Fruit fly (Drosophila melanogaster): Measurements from ENCODE around the gene CG7168.

DNA sequence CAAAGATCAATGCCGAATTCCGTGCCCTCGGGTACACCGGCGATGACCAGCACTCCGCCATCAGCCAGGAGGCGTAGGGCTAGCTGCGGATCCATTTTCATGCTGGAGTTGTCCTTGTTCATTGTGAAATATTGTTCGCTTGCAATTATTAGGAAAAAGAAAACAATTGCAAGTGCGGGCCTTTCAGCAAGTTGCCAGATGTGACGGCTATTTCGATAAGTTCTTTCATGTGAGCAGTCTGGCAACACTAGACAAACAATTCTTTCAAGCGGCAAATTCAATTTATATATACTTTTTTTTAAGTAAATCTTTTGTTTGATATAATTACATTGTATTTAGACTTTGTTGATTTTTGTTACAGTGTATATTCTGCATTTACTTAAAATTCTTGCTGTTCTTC, 26.7 kb upstream of the CG7168 start, which contains the start of gene CG12320:
- TF ChIP-seq CG9705 (GFP tag; optimal IDR thresholded peaks at IDR 0.05) (no peak), jim (GFP tag; optimal IDR thresholded peaks at IDR 0.05) (no peak), HLH106 (tag; optimal IDR thresholded peaks at IDR 0.05) (no peak), Hr78 (GFP tag; optimal IDR thresholded peaks at IDR 0.05) (no peak), tai (GFP tag; optimal IDR thresholded peaks at IDR 0.05) (no peak), fru (GFP tag; optimal IDR thresholded peaks at IDR 0.05) (no peak), pan (optimal IDR thresholded peaks at IDR 0.05) (no peak), dl (GFP tag; optimal IDR thresholded peaks at IDR 0.05; ENCODE audit: insufficient read depth in 1 of 2, partially characterized antibody in 2 of 2) (no peak), Dfd (GFP tag; optimal IDR thresholded peaks at IDR 0.05) (no peak), OdsH (GFP tag; optimal IDR thresholded peaks at IDR 0.05) (no peak), Hnf4 (GFP tag; optimal IDR thresholded peaks at IDR 0.05) (no peak), lola (GFP tag; optimal IDR thresholded peaks at IDR 0.05) (no peak)

All from whole organism, wandering third instar larva.